Fruit fly (Drosophila melanogaster) whole organism, prepupa: ENCODE measurements around the gene CG14664.

Experiments
- CG10631 ChIP-seq: fragments of 200-800 bp; sonication (Bioruptor generic); optimal IDR thresholded peaks from 2 replicates; lab custom pipeline; 2016; ENCODE audit warnings: missing biosample characterization, missing genetic modification characterization
- CG10669 ChIP-seq: fragments of 200-800 bp; sonication (Bioruptor generic); optimal IDR thresholded peaks from 3 replicates; lab custom pipeline; 2018; ENCODE audit warnings: missing biosample characterization, mild to moderate bottlenecking, missing genetic modification characterization, moderate library complexity
- CG11294 ChIP-seq: fragments of 200-800 bp; sonication (Bioruptor generic); IDR thresholded peaks from 2 replicates; pipeline ENCODE4 v1.3.6; 2022; ENCODE audit warnings: missing biosample characterization, missing genetic modification characterization
- CG11762 ChIP-seq: fragments of 200-800 bp; sonication (Bioruptor generic); optimal IDR thresholded peaks from 3 replicates; lab custom pipeline; 2016; ENCODE audit warnings: missing biosample characterization, missing genetic modification characterization; ENCODE audit not compliant: insufficient read depth
- CG11902 ChIP-seq: fragments of 200-800 bp; sonication (Bioruptor generic); optimal IDR thresholded peaks from 3 replicates; lab custom pipeline; 2016; ENCODE audit warnings: missing biosample characterization, missing genetic modification characterization
- CG15336 ChIP-seq: fragments of 200-800 bp; sonication (Bioruptor generic); IDR thresholded peaks from 2 replicates; pipeline ENCODE4 v1.3.6; 2022; ENCODE audit warnings: missing biosample characterization, missing genetic modification characterization
- CG1621 ChIP-seq: fragments of 200-800 bp; sonication (Bioruptor generic); optimal IDR thresholded peaks from 3 replicates; lab custom pipeline; 2018; ENCODE audit warnings: missing biosample characterization, mild to moderate bottlenecking, missing genetic modification characterization
- CG3032 ChIP-seq: fragments of 200-800 bp; optimal IDR thresholded peaks from 2 replicates; lab custom pipeline; 2019; ENCODE audit warnings: missing biosample characterization, mild to moderate bottlenecking, missing genetic modification characterization, moderate library complexity
- CG31627 ChIP-seq: fragments of 200-800 bp; sonication (Bioruptor generic); optimal IDR thresholded peaks from 3 replicates; lab custom pipeline; 2016; ENCODE audit warnings: missing biosample characterization, missing genetic modification characterization
- CG32006 ChIP-seq: fragments of 200-800 bp; sonication (Bioruptor generic); optimal IDR thresholded peaks from 3 replicates; lab custom pipeline; 2017; ENCODE audit warnings: missing biosample characterization, mild to moderate bottlenecking, missing genetic modification characterization
- CG34406 ChIP-seq: fragments of 200-800 bp; sonication (Bioruptor generic); optimal IDR thresholded peaks from 3 replicates; lab custom pipeline; 2016; ENCODE audit warnings: missing biosample characterization, missing genetic modification characterization
- CG4318 ChIP-seq: fragments of 200-800 bp; sonication (Bioruptor generic); optimal IDR thresholded peaks from 3 replicates; lab custom pipeline; 2017; ENCODE audit warnings: missing biosample characterization, mild to moderate bottlenecking, missing genetic modification characterization
- CG6163 ChIP-seq: fragments of 200-800 bp; sonication (Bioruptor generic); IDR thresholded peaks from 3 replicates; pipeline ENCODE4 v1.3.6; 2022; ENCODE audit warnings: missing biosample characterization, missing genetic modification characterization
- CG6276 ChIP-seq: fragments of 200-800 bp; sonication (Bioruptor generic); optimal IDR thresholded peaks from 2 replicates; lab custom pipeline; 2017; ENCODE audit warnings: missing biosample characterization, mild to moderate bottlenecking, missing genetic modification characterization
- CG6808 ChIP-seq: fragments of 200-800 bp; sonication (Bioruptor generic); optimal IDR thresholded peaks from 3 replicates; lab custom pipeline; 2017; ENCODE audit warnings: missing biosample characterization, missing genetic modification characterization, mild to moderate bottlenecking, moderate library complexity, missing genetic modification reagents
- CG6854 ChIP-seq: fragments of 200-800 bp; sonication (Bioruptor generic); optimal IDR thresholded peaks from 2 replicates; lab custom pipeline; 2017; ENCODE audit warnings: missing biosample characterization, mild to moderate bottlenecking, missing genetic modification characterization
- Eip75B ChIP-seq: fragments of 200-800 bp; sonication (Bioruptor generic); optimal IDR thresholded peaks from 3 replicates; lab custom pipeline; 2016; ENCODE audit warnings: missing biosample characterization, missing genetic modification characterization
- Eip93F ChIP-seq: fragments of 200-800 bp; sonication (Bioruptor generic); optimal IDR thresholded peaks from 2 replicates; lab custom pipeline; 2016; ENCODE audit warnings: missing biosample characterization, mild to moderate bottlenecking, missing genetic modification characterization
- Ets96B ChIP-seq: fragments of 200-800 bp; optimal IDR thresholded peaks from 2 replicates; lab custom pipeline; 2019; ENCODE audit warnings: missing biosample characterization, mild to moderate bottlenecking, missing genetic modification characterization, moderate library complexity
- Gug ChIP-seq: fragments of 200-800 bp; sonication (Bioruptor generic); IDR thresholded peaks from 2 replicates; pipeline ENCODE4 v1.3.6; 2022; ENCODE audit warnings: missing biosample characterization, missing genetic modification characterization
- Hr39 ChIP-seq: fragments of 200-800 bp; sonication (Bioruptor generic); optimal IDR thresholded peaks from 2 replicates; lab custom pipeline; 2016; ENCODE audit warnings: missing biosample characterization, missing genetic modification characterization
- Met ChIP-seq: fragments of 200-800 bp; sonication (Bioruptor generic); optimal IDR thresholded peaks from 3 replicates; lab custom pipeline; 2016; ENCODE audit warnings: missing biosample characterization, missing genetic modification characterization
- Sox102F ChIP-seq: fragments of 200-800 bp; sonication (Bioruptor generic); optimal IDR thresholded peaks from 2 replicates; lab custom pipeline; 2016; ENCODE audit warnings: missing biosample characterization, mild to moderate bottlenecking, missing genetic modification characterization
- Sox15 ChIP-seq: fragments of 200-800 bp; sonication (Bioruptor generic); optimal IDR thresholded peaks from 3 replicates; lab custom pipeline; 2016; ENCODE audit warnings: missing biosample characterization, missing genetic modification characterization
- acj6 ChIP-seq: fragments of 200-800 bp; sonication (Bioruptor generic); optimal IDR thresholded peaks from 3 replicates; lab custom pipeline; 2016; ENCODE audit warnings: missing biosample characterization, missing genetic modification characterization
- dac ChIP-seq: fragments of 200-800 bp; sonication (Bioruptor generic); optimal IDR thresholded peaks from 2 replicates; lab custom pipeline; 2017; ENCODE audit warnings: missing biosample characterization, mild to moderate bottlenecking, missing genetic modification characterization
- dsx ChIP-seq: fragments of 200-800 bp; optimal IDR thresholded peaks from 3 replicates; lab custom pipeline; 2019; ENCODE audit warnings: missing biosample characterization, mild to moderate bottlenecking, missing genetic modification characterization, moderate library complexity; ENCODE audit not compliant: poor library complexity, severe bottlenecking
- eg ChIP-seq: fragments of 200-800 bp; sonication (Bioruptor generic); IDR thresholded peaks from 3 replicates; pipeline ENCODE4 v1.3.6; 2022; ENCODE audit warnings: missing biosample characterization, missing genetic modification characterization
- esn ChIP-seq: fragments of 200-800 bp; sonication (Bioruptor generic); optimal IDR thresholded peaks from 2 replicates; lab custom pipeline; 2016; ENCODE audit warnings: missing biosample characterization, mild to moderate bottlenecking, missing genetic modification characterization, moderate library complexity
- fd59A ChIP-seq: fragments of 200-800 bp; sonication (Bioruptor generic); optimal IDR thresholded peaks from 2 replicates; lab custom pipeline; 2017; ENCODE audit warnings: missing biosample characterization, mild to moderate bottlenecking, missing genetic modification characterization, missing genetic modification reagents
- fd85E ChIP-seq: fragments of 200-800 bp; sonication (Bioruptor generic); optimal IDR thresholded peaks from 3 replicates; lab custom pipeline; 2016; ENCODE audit warnings: missing biosample characterization, missing genetic modification characterization
- fkh ChIP-seq: fragments of 200-800 bp; sonication (Bioruptor generic); optimal IDR thresholded peaks from 3 replicates; lab custom pipeline; 2017; ENCODE audit warnings: missing biosample characterization, mild to moderate bottlenecking, missing genetic modification characterization, moderate library complexity
- net ChIP-seq: fragments of 200-800 bp; sonication (Bioruptor generic); optimal IDR thresholded peaks from 3 replicates; lab custom pipeline; 2016; ENCODE audit warnings: missing biosample characterization, missing genetic modification characterization
- pdm3 ChIP-seq: fragments of 200-800 bp; sonication (Bioruptor generic); optimal IDR thresholded peaks from 3 replicates; lab custom pipeline; 2016; ENCODE audit warnings: missing biosample characterization, missing genetic modification characterization
- salr ChIP-seq, 2 experiments: fragments of 200-800 bp; sonication (Bioruptor generic); optimal IDR thresholded peaks; 3 replicates each; lab custom pipeline; 2016 to 2018; ENCODE audit warnings: missing biosample characterization in 2 of 2, missing genetic modification characterization in 2 of 2, mild to moderate bottlenecking in 1 of 2
- spab ChIP-seq: fragments of 200-800 bp; sonication (Bioruptor generic); optimal IDR thresholded peaks from 2 replicates; lab custom pipeline; 2017; ENCODE audit warnings: missing biosample characterization, mild to moderate bottlenecking, missing genetic modification characterization, missing genetic modification reagents
- ss ChIP-seq, 2 experiments: fragments of 200-800 bp; sonication (Bioruptor generic); optimal IDR thresholded peaks; 2 replicates in 1 of 2; 3 replicates in 1 of 2; lab custom pipeline; 2017 to 2018; ENCODE audit warnings: mild to moderate bottlenecking in 2 of 2, missing biosample characterization in 2 of 2, missing genetic modification characterization in 2 of 2, moderate library complexity in 1 of 2
- topi ChIP-seq: fragments of 200-800 bp; sonication (Bioruptor generic); optimal IDR thresholded peaks from 3 replicates; lab custom pipeline; 2016; ENCODE audit warnings: missing biosample characterization, missing genetic modification characterization

CG14664 gene

dm6 chr3R:5211901-5212758, 11.8 kb upstream of the CG14664 start (continued):
- TF ChIP-seq Eip75B (GFP tag; lab: Kevin White, UChicago) (peak; percentile 71), Eip93F (GFP tag; lab: Kevin White, UChicago) (no peak), fkh (GFP tag; lab: Kevin White, UChicago) (no peak), CG11902 (GFP tag; lab: Kevin White, UChicago) (no peak), CG11762 (GFP tag; lab: Kevin White, UChicago) (peak; percentile 18), CG10669 (GFP tag; lab: Kevin White, UChicago) (peak; percentile 63), CG6163 (GFP tag; lab: Robert Waterston, UW) (peak; percentile 28; the same call in 1 of the 3 replicates), pdm3 (peak; percentile 49), esn (peak; percentile 37), Sox102F (GFP tag; lab: Kevin White, UChicago) (no peak), Gug (0 out of 2 replicates have a peak, but pooled peaks have one; percentile 16), CG15336 (GFP tag; lab: Robert Waterston, UW) (0 out of 2 replicates have a peak, but pooled peaks have one; percentile 35), fd85E (GFP tag; lab: Kevin White, UChicago) (no peak), CG34406 (GFP tag; lab: Kevin White, UChicago) (peak; percentile 9), CG6808 (GFP tag; lab: Kevin White, UChicago) (peak; percentile 72), CG31627 (peak; percentile 26), Sox15 (GFP tag; lab: Kevin White, UChicago) (no peak), ss (GFP tag; optimal IDR thresholded peaks at IDR 0.05; lab: Kevin White, UChicago) (peak; percentile 65 to 69), CG10631 (GFP tag; lab: Kevin White, UChicago) (peak; percentile 50), salr (GFP tag; optimal IDR thresholded peaks at IDR 0.05; lab: Kevin White, UChicago) (peak in 1 of 2 experiments; percentile 20), fd59A (GFP tag; lab: Kevin White, UChicago) (peak; percentile 56), CG11294 (no peak), net (GFP tag; lab: Kevin White, UChicago) (no peak), Hr39 (GFP tag; lab: Kevin White, UChicago) (peak; percentile 2), CG4318 (no peak), CG1621 (tag; lab: Kevin White, UChicago) (peak; percentile 36), acj6 (GFP tag; lab: Kevin White, UChicago) (peak; percentile 41), dac (GFP tag; lab: Kevin White, UChicago) (no peak), Ets96B (peak; percentile 65), CG6854 (GFP tag; lab: Kevin White, UChicago) (no peak), CG3032 (tag; lab: Kevin White, UChicago) (peak; percentile 65), eg (no peak)

dm6 chr3R:5212759-5213053, 11.2 kb upstream of the CG14664 start:
- TF ChIP-seq spab (GFP tag; lab: Kevin White, UChicago) (no peak), Eip93F (GFP tag; lab: Kevin White, UChicago) (no peak), topi (GFP tag; lab: Kevin White, UChicago) (no peak), esn (no peak), CG4318 (no peak), CG32006 (no peak), dsx (GFP tag; lab: Kevin White, UChicago) (no peak), Met (GFP tag; lab: Kevin White, UChicago) (no peak), CG34406 (GFP tag; lab: Kevin White, UChicago) (no peak), Eip75B (GFP tag; lab: Kevin White, UChicago) (no peak), CG3032 (tag; lab: Kevin White, UChicago) (no peak), salr (GFP tag; optimal IDR thresholded peaks at IDR 0.05; lab: Kevin White, UChicago) (no peak), CG10669 (GFP tag; lab: Kevin White, UChicago) (no peak), CG6276 (no peak)
